Worm (Caenorhabditis elegans): ENCODE data around the gene affl-2.

DNA sequence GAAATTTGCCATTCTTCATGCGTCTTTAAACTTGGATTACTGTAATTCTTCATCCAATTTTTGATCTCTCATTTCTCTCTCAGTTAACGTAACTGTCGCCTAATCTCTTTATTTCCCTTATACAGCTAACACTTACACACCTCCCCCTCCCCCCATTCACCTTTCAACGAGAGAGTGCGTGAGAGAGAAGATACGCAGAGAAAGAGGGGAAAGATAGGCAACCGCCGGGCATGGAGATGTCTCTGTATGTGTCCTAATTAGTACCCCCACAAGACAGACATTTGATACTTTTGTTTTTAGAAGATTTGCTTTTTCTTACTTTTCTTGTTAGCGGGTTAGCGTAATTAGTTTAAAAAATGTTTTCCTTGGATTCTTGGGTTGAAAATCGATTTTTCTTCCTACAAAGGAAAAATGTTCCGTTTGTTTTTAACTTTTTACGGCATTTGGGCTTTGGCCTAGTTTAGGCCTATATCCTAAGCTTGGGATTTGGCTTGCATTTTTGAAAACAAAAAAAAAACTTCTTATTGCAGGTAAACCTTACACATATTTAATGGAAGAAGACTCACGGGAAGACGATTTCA is at the start of gene affl-2:
- TF ChIP-seq C34B4.2 (tag; optimal IDR thresholded peaks at IDR 0.05) (no peak), aly-2 (tag; optimal IDR thresholded peaks at IDR 0.05) (no peak), skn-1 (tag; optimal IDR thresholded peaks at IDR 0.05) (no peak)
